Fruit fly (Drosophila melanogaster): ENCODE results near the gene tilB.

The tilB gene

dm6 chrX:22449191-22449787 is at the start of gene tilB, which contains the start of gene CG14615 (continued):
- TF ChIP-seq bab2 (GFP tag; optimal IDR thresholded peaks at IDR 0.05) (peak; percentile 16), Xbp1 (GFP tag; optimal IDR thresholded peaks at IDR 0.05) (peak; percentile 3), fd3F (GFP tag; optimal IDR thresholded peaks at IDR 0.05) (peak; percentile 8), CG11456 (GFP tag; IDR thresholded peaks at IDR 0.05) (0 out of 3 replicates have a peak, but pooled peaks have one; percentile 15), amos (GFP tag; IDR thresholded peaks at IDR 0.05; ENCODE audit: partially characterized antibody) (0 out of 2 replicates have a peak, but pooled peaks have one; percentile 17), NfI (GFP tag; optimal IDR thresholded peaks at IDR 0.05) (peak; percentile 42), CG15514 (GFP tag; optimal IDR thresholded peaks at IDR 0.05) (peak; percentile 35), CG12155 (GFP tag; optimal IDR thresholded peaks at IDR 0.05) (peak; percentile 16), z (GFP tag; IDR thresholded peaks at IDR 0.05) (no peak), Ssrp (tag; optimal IDR thresholded peaks at IDR 0.05) (no peak), MBD-R2 (GFP tag; IDR thresholded peaks at IDR 0.05) (peak; percentile 29; the same call in 1 of the 2 replicates), NFAT (GFP tag; IDR thresholded peaks at IDR 0.05) (peak; percentile 32; the same call in 1 of the 2 replicates), inv (GFP tag; IDR thresholded peaks at IDR 0.05; ENCODE audit: partially characterized antibody) (peak; percentile 10; the same call in 1 of the 2 replicates), Hsf (GFP tag; optimal IDR thresholded peaks at IDR 0.05) (peak; percentile 24), toy (GFP tag; IDR thresholded peaks at IDR 0.05) (no peak), CG18619 (GFP tag; optimal IDR thresholded peaks at IDR 0.05) (no peak), CG17612 (GFP tag; IDR thresholded peaks at IDR 0.05) (no peak), ato (GFP tag; IDR thresholded peaks at IDR 0.05; ENCODE audit: partially characterized antibody) (no peak), CG7786 (GFP tag; optimal IDR thresholded peaks at IDR 0.05) (no peak), sisA (GFP tag; IDR thresholded peaks at IDR 0.05) (no peak), Ets65A (GFP tag) (peak; percentile 64), CG7271 (tag; optimal IDR thresholded peaks at IDR 0.05) (no peak), CoRest (tag; optimal IDR thresholded peaks at IDR 0.05) (peak; percentile 3), CG10462 (GFP tag; optimal IDR thresholded peaks at IDR 0.05) (no peak), Ptx1 (GFP tag; IDR thresholded peaks at IDR 0.05) (peak; percentile 56), Hr3 (GFP tag; optimal IDR thresholded peaks at IDR 0.05) (no peak), eve (GFP tag; optimal IDR thresholded peaks at IDR 0.05) (no peak), CG9797 (GFP tag; optimal IDR thresholded peaks at IDR 0.05) (no peak), CG12071 (GFP tag; optimal IDR thresholded peaks at IDR 0.05) (no peak), CG34224 (GFP tag; IDR thresholded peaks at IDR 0.05; ENCODE audit: partially characterized antibody) (no peak), CG11723 (GFP tag; optimal IDR thresholded peaks at IDR 0.05) (no peak), CG6791 (GFP tag; IDR thresholded peaks at IDR 0.05; ENCODE audit: partially characterized antibody) (no peak), CG12659 (GFP tag; optimal IDR thresholded peaks at IDR 0.05) (peak; percentile 16), Spps (tag; optimal IDR thresholded peaks at IDR 0.05) (no peak), Max (GFP tag; optimal IDR thresholded peaks at IDR 0.05) (no peak), CG4854 (GFP tag; optimal IDR thresholded peaks at IDR 0.05) (no peak), CG9727 (GFP tag; optimal IDR thresholded peaks at IDR 0.05) (peak; percentile 11), E2f1 (GFP tag; IDR thresholded peaks at IDR 0.05) (0 out of 2 replicates have a peak, but pooled peaks have one; percentile 19), chif (GFP tag; optimal IDR thresholded peaks at IDR 0.05) (no peak), Ravus (GFP tag; IDR thresholded peaks at IDR 0.05) (no peak), ap (GFP tag; IDR thresholded peaks at IDR 0.05) (no peak), CG10565 (GFP tag; optimal IDR thresholded peaks at IDR 0.05) (no peak), Rx (GFP tag; IDR thresholded peaks at IDR 0.05) (no peak), Med (GFP tag) (peak; percentile 87), zen (tag; optimal IDR thresholded peaks at IDR 0.05) (no peak), corto (GFP tag; optimal IDR thresholded peaks at IDR 0.05) (no peak), lola (GFP tag; optimal IDR thresholded peaks at IDR 0.05) (no peak), Kr (GFP tag; optimal IDR thresholded peaks at IDR 0.05) (no peak), CG3281 (GFP tag; optimal IDR thresholded peaks at IDR 0.05) (peak; percentile 59)
